Fruit fly (Drosophila melanogaster): Measurements from ENCODE around the gene CG1077.
A peak's percentile ranks its signal among the peaks of the same experiment; 100 is the strongest.

The CG1077 gene

DNA sequence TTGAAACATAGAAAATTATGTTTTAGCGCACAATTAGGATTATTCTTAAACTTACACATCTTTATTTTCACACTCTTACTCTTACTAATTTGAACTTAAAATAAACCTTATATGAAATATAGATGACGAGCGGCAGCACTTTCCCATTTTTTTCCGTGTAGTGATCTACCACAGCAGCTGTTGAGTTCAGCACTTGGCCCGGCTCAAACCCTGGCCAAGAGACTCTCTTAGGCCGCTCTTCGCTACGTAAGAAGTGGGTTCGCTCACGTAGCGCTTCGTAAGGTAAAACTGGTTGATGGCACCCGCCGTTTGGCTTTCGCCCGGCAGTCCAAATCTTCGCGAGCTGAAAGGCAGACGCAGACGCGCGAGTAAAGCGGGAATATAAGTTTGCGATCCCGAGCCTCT, 31.2 kb downstream of the CG1077 start, which contains the start of gene Osi24 (continued):
- TF ChIP-seq schlank (tag; optimal IDR thresholded peaks at IDR 0.05) (no peak), HmgD (GFP tag; optimal IDR thresholded peaks at IDR 0.05) (no peak), zf30C (GFP tag; optimal IDR thresholded peaks at IDR 0.05) (peak; percentile 22), repo (GFP tag; optimal IDR thresholded peaks at IDR 0.05) (no peak), jing (GFP tag; optimal IDR thresholded peaks at IDR 0.05) (peak; percentile 41), tio (GFP tag; optimal IDR thresholded peaks at IDR 0.05) (peak; percentile 53), slou (GFP tag; optimal IDR thresholded peaks at IDR 0.05) (no peak), C15 (GFP tag; IDR thresholded peaks at IDR 0.05) (no peak), tin (GFP tag; optimal IDR thresholded peaks at IDR 0.05) (peak; percentile 34), CG33213 (GFP tag; optimal IDR thresholded peaks at IDR 0.05) (peak; percentile 3), slbo (GFP tag; IDR thresholded peaks at IDR 0.05) (peak; percentile 60), Hsf (GFP tag; optimal IDR thresholded peaks at IDR 0.05) (peak; percentile 57), CG4820 (GFP tag; optimal IDR thresholded peaks at IDR 0.05) (peak; percentile 42), ind (GFP tag; optimal IDR thresholded peaks at IDR 0.05) (peak; percentile 36), Taf1 (GFP tag; IDR thresholded peaks at IDR 0.05) (no peak), CG12769 (tag; optimal IDR thresholded peaks at IDR 0.05) (peak; percentile 76), pros (GFP tag; optimal IDR thresholded peaks at IDR 0.05) (no peak), sob (GFP tag; IDR thresholded peaks at IDR 0.05) (peak; percentile 34; the same call in 1 of the 2 replicates), CG3726 (GFP tag; IDR thresholded peaks at IDR 0.05) (peak; percentile 64; the same call in 2 of the 3 replicates), CG15514 (GFP tag; optimal IDR thresholded peaks at IDR 0.05) (no peak), CG11456 (GFP tag; IDR thresholded peaks at IDR 0.05) (peak; percentile 54; the same call in 1 of the 3 replicates), fd96Cb (tag; optimal IDR thresholded peaks at IDR 0.05) (peak; percentile 54), twi (tag; optimal IDR thresholded peaks at IDR 0.05) (no peak), crp (GFP tag; optimal IDR thresholded peaks at IDR 0.05) (peak in 1 of 2 experiments; percentile 44), seq (GFP tag; IDR thresholded peaks at IDR 0.05) (0 out of 2 replicates have a peak, but pooled peaks have one; percentile 26), CG30431 (GFP tag; optimal IDR thresholded peaks at IDR 0.05) (no peak), Myb (GFP tag; optimal IDR thresholded peaks at IDR 0.05) (peak; percentile 15), CG2678 (tag; optimal IDR thresholded peaks at IDR 0.05) (peak; percentile 55), CG14050 (GFP tag; IDR thresholded peaks at IDR 0.05) (peak; percentile 56; the same call in 2 of the 3 replicates), CG7839 (tag; optimal IDR thresholded peaks at IDR 0.05) (peak; percentile 54), z (GFP tag; IDR thresholded peaks at IDR 0.05) (0 out of 3 replicates have a peak, but pooled peaks have one; percentile 12), ci (GFP tag; IDR thresholded peaks at IDR 0.05) (peak; percentile 86), CG32772 (GFP tag; IDR thresholded peaks at IDR 0.05) (peak; percentile 62), CrebB (tag; optimal IDR thresholded peaks at IDR 0.05) (no peak), CG1529 (GFP tag; optimal IDR thresholded peaks at IDR 0.05) (peak; percentile 42), pnt (GFP tag; optimal IDR thresholded peaks at IDR 0.05) (peak; percentile 53), Atf3 (GFP tag; optimal IDR thresholded peaks at IDR 0.05) (no peak), Jarid2 (GFP tag; optimal IDR thresholded peaks at IDR 0.05) (peak; percentile 63), CG9932 (GFP tag; IDR thresholded peaks at IDR 0.05) (peak; percentile 49; the same call in 1 of the 2 replicates), Side (GFP tag; optimal IDR thresholded peaks at IDR 0.05) (peak; percentile 37), sc (optimal IDR thresholded peaks at IDR 0.05) (no peak), sc (GFP tag; optimal IDR thresholded peaks at IDR 0.05) (peak; percentile 8), bigmax (GFP tag; optimal IDR thresholded peaks at IDR 0.05) (no peak), Nf-YC (tag; optimal IDR thresholded peaks at IDR 0.05) (no peak), caup (GFP tag; optimal IDR thresholded peaks at IDR 0.05; ENCODE audit: severe bottlenecking) (no peak), Awh (GFP tag; IDR thresholded peaks at IDR 0.05) (peak; percentile 82), vvl (GFP tag; IDR thresholded peaks at IDR 0.05) (peak; percentile 86), CG4328 (GFP tag; optimal IDR thresholded peaks at IDR 0.05) (no peak), CG6689 (GFP tag; IDR thresholded peaks at IDR 0.05) (peak; percentile 64), pita (GFP tag; optimal IDR thresholded peaks at IDR 0.05) (no peak), crc (GFP tag; optimal IDR thresholded peaks at IDR 0.05) (peak; percentile 8), zfh1 (GFP tag; IDR thresholded peaks at IDR 0.05) (peak; percentile 63; the same call in 2 of the 3 replicates)

Data from whole organism, embryonic.